Worm (Caenorhabditis elegans): ENCODE data around the gene prx-19.

prx-19 gene

DNA sequence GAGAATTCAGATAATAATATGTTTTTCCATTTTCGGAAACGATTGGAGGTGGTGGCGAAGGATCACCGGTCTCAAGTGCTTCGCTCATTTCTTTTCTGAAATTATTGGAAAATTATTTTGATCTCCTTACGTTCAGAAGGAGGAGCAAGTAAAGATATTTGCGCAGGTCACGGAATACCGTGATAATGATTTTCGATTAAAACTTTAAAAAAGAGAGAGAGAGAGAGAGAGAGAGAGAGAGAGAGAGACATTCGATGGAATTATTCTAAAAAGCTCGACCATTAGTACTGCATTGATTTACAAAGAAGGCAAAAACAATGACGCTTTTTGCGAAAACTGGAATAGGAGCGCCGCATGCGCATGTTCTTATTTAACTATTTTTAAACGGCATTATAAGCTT is 16.8 kb downstream of the prx-19 start, which contains the start of gene ztf-1:
ztf-1 (minus strand) TSS at position 101 of the 400 bp plus-strand sequence.
- TF ChIP-seq him-1 (tag; optimal IDR thresholded peaks at IDR 0.05) (no peak), dao-5 (tag; optimal IDR thresholded peaks at IDR 0.05) (no peak), W03F9.2 (tag; optimal IDR thresholded peaks at IDR 0.05) (no peak)

DNA sequence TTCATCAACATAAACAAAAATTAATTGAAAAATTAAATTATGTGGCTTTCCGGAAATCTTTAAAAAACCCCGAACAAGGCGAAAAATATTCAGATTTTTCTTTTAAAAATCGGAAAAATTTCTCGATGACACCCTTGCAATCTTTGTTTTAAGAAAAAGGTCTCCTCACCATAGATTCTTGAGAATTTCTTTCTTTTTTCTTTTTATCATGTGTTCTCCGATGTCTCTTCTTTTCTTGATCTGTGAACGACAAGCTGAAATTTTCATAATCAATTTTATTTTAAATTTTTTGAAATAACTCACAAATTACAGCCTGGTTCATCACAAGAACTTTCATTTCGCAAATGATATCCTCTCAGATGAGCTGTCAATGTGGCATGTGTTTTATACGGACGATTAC is 17.9 kb downstream of the prx-19 start, which contains the start of the genes zfp-1 and F54F2.14:
zfp-1 (plus strand) TSS at position 301 of the 400 bp plus-strand sequence.
F54F2.14 (plus strand) TSS at position 312 of the 400 bp plus-strand sequence.
- TF ChIP-seq dao-5 (tag; optimal IDR thresholded peaks at IDR 0.05) (no peak), him-1 (tag; optimal IDR thresholded peaks at IDR 0.05) (no peak), W03F9.2 (tag; optimal IDR thresholded peaks at IDR 0.05) (no peak)

DNA sequence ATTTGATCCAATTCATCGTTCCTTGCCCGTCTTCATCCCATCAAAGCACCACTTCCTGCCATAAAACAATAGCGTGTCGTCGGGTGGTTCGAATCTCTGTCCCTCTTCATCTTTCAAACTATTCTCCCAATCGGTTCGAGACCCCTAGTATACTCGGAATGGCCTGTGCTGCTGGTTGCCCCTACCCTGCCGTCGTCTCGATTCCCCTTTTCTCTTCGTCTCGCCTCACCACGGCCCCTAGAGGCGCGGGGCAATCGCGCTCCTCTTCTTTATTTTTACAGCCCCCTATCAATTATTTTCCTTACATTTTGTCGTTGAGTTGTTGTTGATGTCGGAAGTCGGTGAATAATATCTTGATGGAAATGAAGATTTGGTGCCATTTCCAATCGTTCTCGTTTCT is 20.4 kb downstream of the prx-19 start:
- TF ChIP-seq him-1 (tag; optimal IDR thresholded peaks at IDR 0.05) (peak; percentile 10), W03F9.2 (tag; optimal IDR thresholded peaks at IDR 0.05) (no peak)

DNA sequence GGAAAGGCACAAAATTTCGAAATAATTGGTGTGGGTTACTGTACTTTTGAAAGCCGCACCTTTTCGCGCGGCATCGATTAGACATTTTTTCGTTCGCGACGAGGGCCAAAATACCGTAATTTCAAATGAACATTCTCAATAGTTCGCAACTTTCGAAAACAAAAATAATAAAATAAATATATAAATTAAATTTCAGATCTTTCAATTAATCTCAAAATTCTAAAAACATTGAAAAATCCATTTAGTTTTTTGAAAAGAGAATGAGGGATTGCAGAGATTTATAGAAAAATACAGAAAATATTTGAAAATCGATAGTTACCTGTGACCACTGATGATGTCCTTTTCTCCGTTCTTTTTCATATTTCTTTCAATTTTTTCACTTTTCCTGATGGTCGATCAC is 23.0 kb downstream of the prx-19 start, which contains the start of gene K02D10.8:
K02D10.8 (plus strand) TSS at position 301 of the 400 bp plus-strand sequence.
- TF ChIP-seq W03F9.2 (tag; optimal IDR thresholded peaks at IDR 0.05) (no peak), him-1 (tag; optimal IDR thresholded peaks at IDR 0.05) (no peak), dao-5 (tag; optimal IDR thresholded peaks at IDR 0.05) (no peak)

- TF ChIP-seq dao-5 (tag; optimal IDR thresholded peaks at IDR 0.05) (no peak), him-1 (tag; optimal IDR thresholded peaks at IDR 0.05) (peak; percentile 21), W03F9.2 (tag; optimal IDR thresholded peaks at IDR 0.05) (no peak)
Measured at ce11 chrIII:8785426-8785825, 23.7 kb downstream of the prx-19 start.

DNA sequence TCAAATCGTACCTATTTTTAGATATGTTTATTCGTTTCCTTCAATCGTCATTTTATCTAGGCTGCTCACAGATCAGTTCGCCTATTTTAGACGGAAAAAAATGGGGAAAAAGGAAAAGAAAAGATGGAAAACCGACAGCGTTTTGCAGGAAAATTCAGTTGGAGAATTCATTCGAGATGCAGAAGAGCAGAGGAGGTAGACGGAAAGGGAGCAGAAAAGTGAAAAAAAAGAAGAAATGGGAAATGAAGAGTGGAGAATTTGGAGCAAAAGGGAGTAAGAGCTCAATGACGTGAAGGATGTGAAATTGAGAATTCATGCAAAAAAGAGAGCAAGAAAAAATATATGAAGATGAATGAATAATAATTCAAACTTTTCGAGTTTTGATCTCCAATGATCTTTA is 24.6 kb downstream of the prx-19 start:
- no peak for TF ChIP-seq W03F9.2 (tag; optimal IDR thresholded peaks at IDR 0.05)
- no peak for TF ChIP-seq dao-5 (tag; optimal IDR thresholded peaks at IDR 0.05)
- no peak for TF ChIP-seq him-1 (tag; optimal IDR thresholded peaks at IDR 0.05)

DNA sequence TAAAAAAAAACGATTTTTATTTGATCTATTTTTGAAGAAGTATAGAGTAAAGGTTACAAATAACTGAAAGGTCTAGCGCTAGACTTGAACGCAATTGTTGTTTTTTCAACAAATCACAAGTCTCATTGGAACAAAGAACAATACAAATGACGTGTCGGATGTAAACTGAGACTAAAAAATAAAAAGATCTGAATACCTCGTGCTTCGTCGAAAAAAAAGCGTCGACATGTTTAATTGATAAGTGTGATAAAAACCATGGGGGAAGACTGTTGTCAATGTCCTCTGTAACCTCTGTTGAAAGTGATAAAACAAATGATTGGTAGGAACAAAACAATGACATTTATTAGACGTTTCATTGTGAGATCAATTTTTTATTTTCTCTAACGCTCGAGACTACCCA is 26.4 kb downstream of the prx-19 start:
- TF ChIP-seq him-1 (tag; optimal IDR thresholded peaks at IDR 0.05) = no peak
- TF ChIP-seq W03F9.2 (tag; optimal IDR thresholded peaks at IDR 0.05) = no peak
- TF ChIP-seq dao-5 (tag; optimal IDR thresholded peaks at IDR 0.05) = no peak

DNA sequence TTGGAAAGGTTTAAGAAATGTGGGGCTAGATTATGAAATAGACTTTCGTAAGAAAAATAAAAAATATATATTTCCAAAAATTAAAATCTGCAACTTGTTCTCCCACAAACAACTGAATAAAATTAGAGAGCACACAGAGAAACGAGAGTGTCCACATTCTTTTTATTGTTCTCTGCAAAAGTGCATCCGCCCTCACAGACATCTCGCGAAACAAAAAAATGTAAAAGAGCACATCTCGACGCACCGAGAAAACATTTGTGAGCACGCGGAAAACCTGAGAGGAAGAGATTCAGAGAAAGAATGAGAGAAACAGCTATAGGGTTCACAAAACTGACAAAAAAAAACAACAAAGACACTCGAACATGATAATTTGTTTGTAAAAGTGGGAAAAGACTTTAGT is 27.0 kb downstream of the prx-19 start:
- no peak for TF ChIP-seq W03F9.2 (tag; optimal IDR thresholded peaks at IDR 0.05)
- no peak for TF ChIP-seq dao-5 (tag; optimal IDR thresholded peaks at IDR 0.05)
- TF ChIP-seq him-1 (tag; optimal IDR thresholded peaks at IDR 0.05) = no peak

DNA sequence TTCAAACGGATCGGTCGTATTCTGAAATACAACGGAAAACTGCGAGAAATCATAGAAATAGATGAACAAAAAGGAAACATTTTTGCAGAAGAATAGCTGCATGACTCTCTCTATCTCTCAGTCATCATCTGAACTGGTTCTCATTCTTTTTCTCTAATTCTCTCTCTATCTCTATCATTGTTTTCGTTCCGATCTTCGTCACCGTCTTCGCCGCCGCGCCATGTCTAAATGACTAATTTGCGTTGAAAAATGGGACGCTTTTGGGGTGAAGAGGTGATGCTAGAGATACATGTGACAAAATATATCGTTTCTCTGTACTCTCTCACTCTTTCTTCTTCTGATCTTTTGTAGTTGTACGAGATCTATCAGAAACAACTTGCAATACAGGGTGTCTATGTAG is 28.6 kb downstream of the prx-19 start:
- TF ChIP-seq W03F9.2 (tag; optimal IDR thresholded peaks at IDR 0.05) (no peak), dao-5 (tag; optimal IDR thresholded peaks at IDR 0.05) (no peak), him-1 (tag; optimal IDR thresholded peaks at IDR 0.05) (no peak)

DNA sequence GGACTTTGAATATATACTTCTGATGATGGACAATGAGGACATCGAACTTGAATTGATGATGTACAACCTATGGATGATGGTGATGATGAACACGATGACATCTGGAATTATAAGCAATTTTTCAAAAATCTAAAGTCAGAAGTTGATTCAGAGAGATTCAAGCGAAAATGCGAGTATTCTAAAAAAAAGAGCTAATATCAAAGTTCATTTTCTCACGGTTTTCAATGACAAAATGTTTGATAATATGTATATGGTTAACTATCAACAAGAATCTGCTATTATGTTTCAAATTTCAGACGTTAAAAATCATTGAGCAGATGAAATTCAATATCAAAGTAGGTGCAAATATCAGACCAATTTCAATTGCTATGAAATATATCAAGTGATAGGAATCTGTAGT is 29.2 kb downstream of the prx-19 start, which contains the start of gene K02D10.4:
K02D10.4 (minus strand) TSS at position 101 of the 400 bp plus-strand sequence.
- TF ChIP-seq him-1 (tag; optimal IDR thresholded peaks at IDR 0.05) (no peak), W03F9.2 (tag; optimal IDR thresholded peaks at IDR 0.05) (no peak), dao-5 (tag; optimal IDR thresholded peaks at IDR 0.05) (no peak)

DNA sequence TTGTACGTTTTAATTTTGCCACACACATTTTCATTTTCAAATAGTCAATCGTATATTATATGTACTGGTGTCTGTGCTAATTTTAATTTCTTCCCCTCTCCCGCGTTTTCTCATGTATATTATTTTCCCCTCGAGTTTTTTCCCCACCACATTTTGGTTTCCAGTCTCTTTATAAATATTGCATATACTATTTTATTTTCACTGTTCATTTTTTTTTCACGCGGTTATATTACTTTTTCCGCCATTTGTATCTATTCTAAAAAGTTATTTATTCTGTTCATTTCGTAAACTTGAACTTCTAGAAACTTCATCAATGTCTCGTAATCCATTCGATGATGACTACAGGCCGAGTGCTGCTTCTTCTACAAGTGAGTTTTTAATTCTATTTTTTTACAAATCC is 33.1 kb downstream of the prx-19 start, which contains the start of gene snap-29:
snap-29 (plus strand) TSS at position 301 of the 400 bp plus-strand sequence.
- no peak for TF ChIP-seq W03F9.2 (tag; optimal IDR thresholded peaks at IDR 0.05)
- no peak for TF ChIP-seq him-1 (tag; optimal IDR thresholded peaks at IDR 0.05)
- no peak for TF ChIP-seq dao-5 (tag; optimal IDR thresholded peaks at IDR 0.05)

ce11 chrIII:8773375-8773774 is 35.7 kb downstream of the prx-19 start:
- TF ChIP-seq dao-5 (tag; optimal IDR thresholded peaks at IDR 0.05) (no peak), him-1 (tag; optimal IDR thresholded peaks at IDR 0.05) (no peak), W03F9.2 (tag; optimal IDR thresholded peaks at IDR 0.05) (no peak)

DNA sequence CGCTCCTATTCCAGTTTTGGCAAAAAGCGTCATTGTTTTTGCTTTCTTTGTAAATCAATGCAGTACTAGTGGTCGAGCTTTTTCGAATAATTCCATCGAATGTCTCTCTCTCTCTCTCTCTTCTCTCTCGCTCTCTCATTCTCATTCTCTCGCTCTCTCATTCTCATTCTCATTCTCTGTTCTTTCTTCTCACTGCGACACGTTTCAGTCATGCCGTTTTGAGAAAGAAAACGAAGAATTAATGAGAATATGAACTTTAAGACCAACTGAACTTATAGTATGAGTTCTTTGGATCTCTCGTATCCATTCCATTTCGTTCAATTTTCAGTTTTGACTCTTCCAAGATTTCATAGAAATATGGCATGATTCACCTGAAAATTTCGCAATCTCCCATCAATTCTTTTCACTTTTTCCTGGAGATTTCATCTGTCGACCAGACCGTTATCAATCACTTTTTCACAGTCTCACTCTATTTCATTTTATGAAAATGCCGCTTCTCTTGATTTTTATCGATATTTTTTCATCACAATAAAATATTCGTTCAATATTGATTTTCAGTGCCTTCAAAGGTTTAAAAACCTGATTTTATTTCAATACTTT is 36.6 kb downstream of the prx-19 start:
- TF ChIP-seq him-1 (tag; optimal IDR thresholded peaks at IDR 0.05) = no peak
- TF ChIP-seq dao-5 (tag; optimal IDR thresholded peaks at IDR 0.05) = no peak
- no peak for TF ChIP-seq W03F9.2 (tag; optimal IDR thresholded peaks at IDR 0.05)

DNA sequence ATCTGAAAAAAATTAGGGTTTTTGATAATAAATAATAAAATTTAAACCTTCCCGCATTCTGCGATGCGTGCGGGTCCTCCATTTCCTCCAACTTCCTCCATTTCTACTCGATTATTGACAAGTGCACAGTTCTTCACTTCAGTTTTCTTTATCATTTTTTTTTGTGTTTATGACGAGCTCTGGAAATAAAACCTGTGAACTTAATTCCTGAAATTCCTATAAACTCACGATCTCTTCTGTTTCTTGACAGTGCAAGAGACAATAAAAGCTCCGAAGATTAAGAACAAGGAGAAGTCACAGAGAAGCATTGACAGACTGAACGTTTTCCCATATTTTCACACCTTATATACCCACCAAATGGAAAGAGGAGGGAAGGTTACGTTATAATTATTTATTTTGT is 37.2 kb downstream of the prx-19 start, which contains the start of gene K02D10.3:
K02D10.3 (minus strand) TSS at position 101 of the 400 bp plus-strand sequence.
- TF ChIP-seq him-1 (tag; optimal IDR thresholded peaks at IDR 0.05) = no peak
- no peak for TF ChIP-seq W03F9.2 (tag; optimal IDR thresholded peaks at IDR 0.05)
- no peak for TF ChIP-seq dao-5 (tag; optimal IDR thresholded peaks at IDR 0.05)

- TF ChIP-seq dao-5 (tag; optimal IDR thresholded peaks at IDR 0.05) (no peak), W03F9.2 (tag; optimal IDR thresholded peaks at IDR 0.05) (no peak), him-1 (tag; optimal IDR thresholded peaks at IDR 0.05) (no peak)
Measured at ce11 chrIII:8771162-8771561, 37.9 kb downstream of the prx-19 start, which contains the start of gene K02D10.2. Gene K02D10.2, minus strand, starts transcription at chrIII:8771262.

Data from whole organism, L4/young adult.